Fruit fly (Drosophila melanogaster) whole organism, pupa: ENCODE data around the gene CG32483.
A peak's percentile ranks its signal among the peaks of the same experiment; 100 is the strongest.

Source experiments
- CG10348 ChIP-seq: fragments of 200-800 bp; sonication (Bioruptor generic); IDR thresholded peaks from 2 replicates; pipeline ENCODE4 v1.3.6; 2022; ENCODE audit warnings: missing biosample characterization, missing genetic modification characterization
- CG12605 ChIP-seq: fragments of 200-800 bp; sonication (Bioruptor generic); IDR thresholded peaks from 2 replicates; pipeline ENCODE4 v1.3.6; 2022; ENCODE audit warnings: missing biosample characterization, missing genetic modification characterization
- CG14655 ChIP-seq: fragments of 200-800 bp; sonication (Bioruptor generic); optimal IDR thresholded peaks from 3 replicates; lab custom pipeline; 2017; ENCODE audit warnings: mild to moderate bottlenecking, missing biosample characterization, missing genetic modification reagents, missing genetic modification characterization
- CG15710 ChIP-seq: fragments of 200-800 bp; sonication (Bioruptor generic); optimal IDR thresholded peaks from 2 replicates; lab custom pipeline; 2018; ENCODE audit warnings: missing biosample characterization, mild to moderate bottlenecking, missing genetic modification characterization, moderate library complexity
- CG17806 ChIP-seq: fragments of 200-800 bp; sonication (Bioruptor generic); optimal IDR thresholded peaks from 2 replicates; lab custom pipeline; 2018; ENCODE audit warnings: missing biosample characterization, mild to moderate bottlenecking, missing genetic modification characterization, moderate library complexity
- CG4496 ChIP-seq: fragments of 200-800 bp; sonication (Bioruptor generic); IDR thresholded peaks from 3 replicates; pipeline ENCODE4 v1.3.6; 2022; ENCODE audit warnings: missing biosample characterization, missing genetic modification characterization
- CG8301 ChIP-seq: fragments of 200-800 bp; sonication (Bioruptor generic); optimal IDR thresholded peaks from 2 replicates; lab custom pipeline; 2018; ENCODE audit warnings: missing biosample characterization, mild to moderate bottlenecking, missing genetic modification characterization
- CG9948 ChIP-seq: fragments of 200-800 bp; sonication (Bioruptor generic); optimal IDR thresholded peaks from 2 replicates; lab custom pipeline; 2018; ENCODE audit warnings: missing biosample characterization, mild to moderate bottlenecking, missing genetic modification characterization, moderate library complexity
- D1 ChIP-seq: fragments of 200-800 bp; sonication (Bioruptor generic); optimal IDR thresholded peaks from 2 replicates; lab custom pipeline; 2018; ENCODE audit warnings: missing biosample characterization, mild to moderate bottlenecking, missing genetic modification characterization, moderate library complexity
- EcR ChIP-seq: fragments of 200-800 bp; sonication (Bioruptor generic); optimal IDR thresholded peaks from 3 replicates; lab custom pipeline; 2019; ENCODE audit warnings: missing biosample characterization, missing genetic modification characterization, mild to moderate bottlenecking, moderate library complexity, missing genetic modification reagents
- Snoo ChIP-seq: fragments of 200-800 bp; sonication (Bioruptor generic); optimal IDR thresholded peaks from 3 replicates; lab custom pipeline; 2017; ENCODE audit warnings: missing biosample characterization, mild to moderate bottlenecking, missing genetic modification characterization, inconsistent platforms
- rn ChIP-seq: fragments of 200-800 bp; sonication (Bioruptor generic); IDR thresholded peaks from 2 replicates; pipeline ENCODE4 v1.3.6; 2022; ENCODE audit warnings: missing biosample characterization, missing genetic modification characterization

DNA sequence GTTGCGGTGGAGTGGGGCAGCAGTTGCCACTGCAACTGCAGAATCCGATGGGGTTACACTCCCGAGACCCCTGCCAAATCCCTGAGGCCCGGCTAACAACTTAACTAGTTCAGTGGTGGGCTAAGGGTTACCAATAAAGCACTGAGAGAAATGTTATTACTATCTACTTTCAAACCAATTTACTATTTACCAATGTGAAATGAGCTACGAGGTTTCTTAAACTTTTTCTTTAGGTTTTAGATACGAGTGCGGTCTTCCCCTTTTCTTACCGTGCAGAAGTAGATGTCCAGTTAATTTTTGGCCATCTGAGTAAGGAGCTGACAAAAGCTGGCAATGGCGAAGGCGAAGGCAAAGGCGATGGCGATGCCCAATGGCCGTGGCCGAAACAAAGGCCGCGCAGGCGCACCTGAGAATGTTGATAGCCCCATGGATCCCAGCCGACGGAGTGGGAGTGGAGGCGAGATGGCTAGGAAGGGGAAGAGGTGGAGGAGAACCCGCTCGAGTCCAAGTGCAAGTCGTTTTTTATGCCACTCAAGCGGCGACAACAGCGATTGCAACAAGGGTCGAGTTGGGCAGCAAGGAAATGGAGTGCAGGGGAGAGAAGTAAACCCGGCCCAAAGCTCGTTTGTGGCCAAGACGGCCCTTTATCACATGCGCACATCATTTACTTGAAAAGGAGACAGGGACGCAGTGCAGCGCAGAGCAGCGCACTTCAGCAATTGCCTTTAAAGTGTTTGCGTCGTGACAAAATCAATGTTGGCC, 29.4 kb downstream of the CG32483 start:
- TF ChIP-seq CG17806 (tag; lab: Kevin White, UChicago) = peak; percentile 74
- peak; percentile 4 for TF ChIP-seq D1
- peak; percentile 37 for TF ChIP-seq CG8301 (tag; lab: Kevin White, UChicago)
- peak; percentile 58 for TF ChIP-seq CG9948 (tag; lab: Kevin White, UChicago)
- TF ChIP-seq CG14655 (GFP tag; lab: Kevin White, UChicago) = peak; percentile 65
- TF ChIP-seq CG4496 (GFP tag; lab: Robert Waterston, UW) = peak; percentile 53; the same call in 2 of the 3 replicates
- TF ChIP-seq CG12605 = no peak
- TF ChIP-seq EcR (GFP tag; lab: Kevin White, UChicago) = peak; percentile 44
- 0 out of 2 replicates have a peak, but pooled peaks have one; percentile 6 for TF ChIP-seq rn (GFP tag; lab: Robert Waterston, UW)
- no peak for TF ChIP-seq CG10348 (GFP tag; lab: Robert Waterston, UW)
- TF ChIP-seq CG15710 = peak; percentile 72
- peak; percentile 15 for TF ChIP-seq Snoo
